Fruit fly (Drosophila melanogaster): Measurements from ENCODE around the gene CG2993.

The CG2993 gene

dm6 chr3R:7809662-7810621, at the start of gene CG2993, which contains the start of gene sgll:
Gene CG2993 (minus strand): TSS chr3R:7810014.
Gene sgll (plus strand): TSS chr3R:7810532.
- TF ChIP-seq Dfd (GFP tag; optimal IDR thresholded peaks at IDR 0.05) (no peak), dmrt93B (GFP tag; optimal IDR thresholded peaks at IDR 0.05) (peak; percentile 79), tai (GFP tag; optimal IDR thresholded peaks at IDR 0.05) (peak; percentile 96), CG32264 (GFP tag; optimal IDR thresholded peaks at IDR 0.05) (peak; percentile 29), sv (GFP tag; optimal IDR thresholded peaks at IDR 0.05) (peak; percentile 80), h (GFP tag; optimal IDR thresholded peaks at IDR 0.05) (peak; percentile 91), foxo (GFP tag; optimal IDR thresholded peaks at IDR 0.05) (peak in 1 of 2 experiments; percentile 96), GATAd (GFP tag; optimal IDR thresholded peaks at IDR 0.05) (peak; percentile 73), CrebA (GFP tag; optimal IDR thresholded peaks at IDR 0.05; ENCODE audit: borderline replicate concordance) (peak; percentile 17), Rel (GFP tag; optimal IDR thresholded peaks at IDR 0.05) (no peak), Rel (tag; optimal IDR thresholded peaks at IDR 0.05) (no peak), Myc (optimal IDR thresholded peaks at IDR 0.05) (peak; percentile 95), N (GFP tag; optimal IDR thresholded peaks at IDR 0.05) (no peak), dl (GFP tag; optimal IDR thresholded peaks at IDR 0.05; ENCODE audit: insufficient read depth in 1 of 2, partially characterized antibody in 2 of 2) (no peak), brk (GFP tag; optimal IDR thresholded peaks at IDR 0.05) (peak; percentile 50), Abd-B (GFP tag; optimal IDR thresholded peaks at IDR 0.05) (no peak), HLH106 (tag; optimal IDR thresholded peaks at IDR 0.05) (peak; percentile 86), CG9705 (GFP tag; optimal IDR thresholded peaks at IDR 0.05) (peak; percentile 79), Dif (GFP tag; optimal IDR thresholded peaks at IDR 0.05; ENCODE audit: partially characterized antibody) (no peak), sage (GFP tag; optimal IDR thresholded peaks at IDR 0.05) (peak; percentile 1), jim (GFP tag; optimal IDR thresholded peaks at IDR 0.05) (peak; percentile 80), rgr (GFP tag; optimal IDR thresholded peaks at IDR 0.05) (peak; percentile 94), br (GFP tag; optimal IDR thresholded peaks at IDR 0.05) (peak; percentile 89), pan (optimal IDR thresholded peaks at IDR 0.05) (no peak), Hr78 (GFP tag; optimal IDR thresholded peaks at IDR 0.05) (no peak), OdsH (GFP tag; optimal IDR thresholded peaks at IDR 0.05) (peak; percentile 94), Vsx2 (GFP tag; optimal IDR thresholded peaks at IDR 0.05; ENCODE audit: partially characterized antibody) (no peak), fru (GFP tag; optimal IDR thresholded peaks at IDR 0.05) (peak; percentile 90), ey (GFP tag; optimal IDR thresholded peaks at IDR 0.05) (peak; percentile 91), Jra (GFP tag; optimal IDR thresholded peaks at IDR 0.05) (peak; percentile 82), dsf (GFP tag; optimal IDR thresholded peaks at IDR 0.05; ENCODE audit: borderline replicate concordance) (peak; percentile 57), Mio (GFP tag; optimal IDR thresholded peaks at IDR 0.05) (peak; percentile 73), psq (GFP tag; optimal IDR thresholded peaks at IDR 0.05) (peak; percentile 86), lola (GFP tag; optimal IDR thresholded peaks at IDR 0.05) (no peak), Hr83 (GFP tag; optimal IDR thresholded peaks at IDR 0.05; ENCODE audit: poor library complexity, severe bottlenecking) (peak; percentile 97), Sp1 (GFP tag; optimal IDR thresholded peaks at IDR 0.05) (peak; percentile 25), woc (GFP tag; optimal IDR thresholded peaks at IDR 0.05) (peak; percentile 6), usp (GFP tag; optimal IDR thresholded peaks at IDR 0.05) (no peak), Hnf4 (GFP tag; optimal IDR thresholded peaks at IDR 0.05) (peak; percentile 95)

DNA sequence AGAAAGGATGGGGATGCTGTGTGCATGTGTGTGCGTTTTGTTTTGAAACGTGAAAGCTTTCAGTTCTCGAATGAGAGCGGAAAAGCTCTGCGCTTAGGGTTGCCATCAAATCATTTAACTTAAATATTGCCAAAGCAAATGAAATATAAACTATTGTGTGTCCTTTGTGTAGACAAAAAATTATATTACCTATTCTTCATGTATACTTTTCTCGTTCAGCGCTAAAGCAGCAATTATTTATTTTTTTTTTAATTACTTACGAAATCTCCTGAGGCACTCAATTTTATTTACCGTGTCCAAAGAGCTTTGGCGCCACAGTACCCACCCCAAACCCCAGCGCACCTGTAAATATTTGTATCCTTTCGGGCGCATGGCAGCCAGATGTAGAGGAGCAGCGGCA, 11.7 kb upstream of the CG2993 start:
- no peak for TF ChIP-seq CrebA (GFP tag; optimal IDR thresholded peaks at IDR 0.05; ENCODE audit: borderline replicate concordance)
- no peak for TF ChIP-seq Sp1 (GFP tag; optimal IDR thresholded peaks at IDR 0.05)
- TF ChIP-seq woc (GFP tag; optimal IDR thresholded peaks at IDR 0.05), result no peak
- TF ChIP-seq h (GFP tag; optimal IDR thresholded peaks at IDR 0.05), result peak; percentile 18
- no peak for TF ChIP-seq Mio (GFP tag; optimal IDR thresholded peaks at IDR 0.05)
- TF ChIP-seq CG9705 (GFP tag; optimal IDR thresholded peaks at IDR 0.05), result no peak
- no peak for TF ChIP-seq Hr78 (GFP tag; optimal IDR thresholded peaks at IDR 0.05)
- no peak for TF ChIP-seq Hr83 (GFP tag; optimal IDR thresholded peaks at IDR 0.05; ENCODE audit: poor library complexity, severe bottlenecking)
- peak in 1 of 2 experiments; percentile 27 for TF ChIP-seq foxo (GFP tag; optimal IDR thresholded peaks at IDR 0.05)
- no peak for TF ChIP-seq lola (GFP tag; optimal IDR thresholded peaks at IDR 0.05)
- no peak for TF ChIP-seq Rel (GFP tag; optimal IDR thresholded peaks at IDR 0.05)
- no peak for TF ChIP-seq Rel (tag; optimal IDR thresholded peaks at IDR 0.05)
- TF ChIP-seq fru (GFP tag; optimal IDR thresholded peaks at IDR 0.05), result peak; percentile 15
- TF ChIP-seq Vsx2 (GFP tag; optimal IDR thresholded peaks at IDR 0.05; ENCODE audit: partially characterized antibody), result no peak
- TF ChIP-seq sv (GFP tag; optimal IDR thresholded peaks at IDR 0.05), result peak; percentile 28
- no peak for TF ChIP-seq psq (GFP tag; optimal IDR thresholded peaks at IDR 0.05)
- no peak for TF ChIP-seq jim (GFP tag; optimal IDR thresholded peaks at IDR 0.05)
- TF ChIP-seq rgr (GFP tag; optimal IDR thresholded peaks at IDR 0.05), result no peak
- TF ChIP-seq dl (GFP tag; optimal IDR thresholded peaks at IDR 0.05; ENCODE audit: insufficient read depth in 1 of 2, partially characterized antibody in 2 of 2), result no peak
- no peak for TF ChIP-seq Dif (GFP tag; optimal IDR thresholded peaks at IDR 0.05; ENCODE audit: partially characterized antibody)
- TF ChIP-seq dsf (GFP tag; optimal IDR thresholded peaks at IDR 0.05; ENCODE audit: borderline replicate concordance), result no peak
- TF ChIP-seq N (GFP tag; optimal IDR thresholded peaks at IDR 0.05), result no peak

All from whole organism, wandering third instar larva.